Worm (Caenorhabditis elegans): ENCODE measurements around the gene F10E9.1.

Gene F10E9.1

DNA sequence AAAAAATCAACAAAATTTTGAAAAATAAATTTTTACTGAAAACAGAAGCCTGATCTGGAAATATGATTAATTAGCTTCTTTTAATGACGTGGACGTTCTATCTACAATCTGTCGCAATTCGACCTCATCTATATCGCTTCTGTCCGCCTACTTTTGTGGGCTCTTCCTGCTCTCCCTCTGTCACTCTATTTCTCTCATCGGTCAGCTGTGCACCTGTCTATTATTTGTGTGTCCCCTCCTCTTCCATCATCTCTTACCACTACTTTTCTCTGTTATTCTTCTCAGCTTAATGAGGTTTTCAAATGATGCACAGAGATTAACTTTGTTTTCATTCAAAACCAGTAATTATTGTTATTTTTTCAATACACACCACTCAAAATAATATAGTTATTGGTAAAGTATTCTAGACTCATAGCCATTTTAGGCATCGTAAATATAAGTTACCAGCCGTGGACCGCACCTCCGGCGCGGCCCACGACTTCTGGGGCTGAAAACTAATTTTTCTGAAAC, 23.8 kb upstream of the F10E9.1 start:
- no peak for TF ChIP-seq W03F9.2 (tag; optimal IDR thresholded peaks at IDR 0.05)

DNA sequence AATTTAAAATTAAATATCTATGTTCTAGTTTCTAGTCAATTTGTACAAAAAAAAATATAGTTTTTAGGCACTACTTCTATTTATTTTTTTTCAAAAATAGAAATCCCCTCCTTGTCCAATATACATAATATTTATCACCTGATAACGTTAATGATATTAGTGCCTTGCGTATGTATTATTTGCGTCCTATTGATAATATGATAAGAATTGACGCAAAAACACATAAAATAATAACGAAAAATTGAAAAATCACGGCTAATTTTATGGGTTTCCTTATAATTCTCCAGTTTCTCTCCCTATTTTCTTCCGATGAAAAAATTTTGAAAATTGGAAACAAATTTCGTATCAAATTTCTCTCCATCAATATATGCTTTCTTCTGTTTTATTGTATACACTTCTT, 23.2 kb upstream of the F10E9.1 start:
- TF ChIP-seq dao-5 (tag; optimal IDR thresholded peaks at IDR 0.05): no peak
- TF ChIP-seq W03F9.2 (tag; optimal IDR thresholded peaks at IDR 0.05): no peak
- TF ChIP-seq him-1 (tag; optimal IDR thresholded peaks at IDR 0.05): no peak

- TF ChIP-seq him-1 (tag; optimal IDR thresholded peaks at IDR 0.05) (no peak), dao-5 (tag; optimal IDR thresholded peaks at IDR 0.05) (no peak), W03F9.2 (tag; optimal IDR thresholded peaks at IDR 0.05) (no peak)
These were observed 22.0 kb upstream of the F10E9.1 start for ce11 chrIII:8300860-8301396.

ce11 chrIII:8303440-8303839, 19.5 kb upstream of the F10E9.1 start:
- TF ChIP-seq W03F9.2 (tag; optimal IDR thresholded peaks at IDR 0.05) (no peak), dao-5 (tag; optimal IDR thresholded peaks at IDR 0.05) (no peak), him-1 (tag; optimal IDR thresholded peaks at IDR 0.05) (no peak)

DNA sequence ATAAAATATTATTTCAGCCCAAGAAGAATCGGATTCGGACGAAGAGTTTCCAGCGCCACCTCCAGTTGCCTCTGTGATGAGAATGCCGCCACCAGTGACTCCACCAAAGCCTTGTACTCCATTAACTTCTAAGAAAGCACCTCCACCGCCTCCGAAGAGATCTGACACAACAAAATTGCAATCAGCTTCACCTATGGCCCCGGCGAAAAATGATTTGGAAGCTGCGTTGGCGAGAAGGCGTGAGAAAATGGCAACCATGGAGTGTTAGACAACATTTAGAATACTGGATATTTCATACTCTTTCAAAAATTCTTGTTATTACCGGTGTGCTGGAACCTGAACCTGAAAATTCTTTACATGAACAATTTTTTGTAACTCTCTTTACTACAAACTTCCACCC, 17.7 kb upstream of the F10E9.1 start:
- TF ChIP-seq W03F9.2 (tag; optimal IDR thresholded peaks at IDR 0.05): no peak
- TF ChIP-seq dao-5 (tag; optimal IDR thresholded peaks at IDR 0.05): no peak
- TF ChIP-seq him-1 (tag; optimal IDR thresholded peaks at IDR 0.05): no peak

DNA sequence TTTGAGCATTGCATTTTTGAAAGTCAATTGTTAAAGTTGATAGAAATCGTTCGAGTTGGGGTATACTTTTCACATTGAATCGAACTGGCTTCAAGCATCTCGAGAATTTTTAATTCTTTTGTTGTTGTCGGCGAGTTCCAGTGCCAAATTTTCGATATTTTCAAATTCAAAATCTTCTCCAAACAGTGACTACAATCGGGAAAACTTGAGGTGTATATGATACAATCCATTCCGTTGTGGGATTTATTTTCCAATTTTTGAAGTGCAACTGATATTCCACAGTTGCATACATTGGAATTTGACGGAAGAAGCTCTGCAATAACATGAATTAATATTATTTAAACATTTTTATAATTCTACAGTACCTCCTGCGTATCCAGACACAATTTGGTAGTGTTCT, 17.1 kb upstream of the F10E9.1 start:
- TF ChIP-seq dao-5 (tag; optimal IDR thresholded peaks at IDR 0.05) (no peak), W03F9.2 (tag; optimal IDR thresholded peaks at IDR 0.05) (no peak), him-1 (tag; optimal IDR thresholded peaks at IDR 0.05) (no peak)

DNA sequence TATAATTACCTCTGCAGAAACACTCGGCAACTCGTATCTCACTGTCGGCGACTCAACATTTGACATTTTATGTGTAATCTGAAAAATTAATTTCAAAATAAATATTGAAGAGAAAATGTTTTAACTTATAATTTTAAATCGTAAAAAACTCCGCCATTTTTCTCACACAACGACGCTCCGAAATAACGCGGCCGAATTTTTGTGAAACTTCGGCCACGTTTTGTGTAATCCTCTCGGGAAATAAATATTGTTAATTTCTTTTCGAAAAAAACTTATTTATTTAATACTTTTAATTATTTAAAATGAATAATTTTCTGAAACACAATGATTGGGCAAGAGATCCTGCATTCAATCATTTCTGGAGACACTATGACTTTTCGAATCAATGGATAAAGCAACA, 15.6 kb upstream of the F10E9.1 start, which contains the start of the genes F10E9.7 and F10E9.5:
Gene F10E9.7 (minus strand): TSS at position 86 of the 400 bp plus-strand sequence.
Gene F10E9.5 (plus strand): TSS at position 237 of the 400 bp plus-strand sequence.
- TF ChIP-seq W03F9.2 (tag; optimal IDR thresholded peaks at IDR 0.05) (peak; percentile 96), him-1 (tag; optimal IDR thresholded peaks at IDR 0.05) (peak; percentile 65), dao-5 (tag; optimal IDR thresholded peaks at IDR 0.05) (no peak)

ce11 chrIII:8308238-8308637, 14.7 kb upstream of the F10E9.1 start, which contains the start of gene F10E9.4:
Gene F10E9.4 (plus strand): TSS chrIII:8308538.
- TF ChIP-seq dao-5 (tag; optimal IDR thresholded peaks at IDR 0.05) (no peak), him-1 (tag; optimal IDR thresholded peaks at IDR 0.05) (no peak), W03F9.2 (tag; optimal IDR thresholded peaks at IDR 0.05) (no peak)

ce11 chrIII:8310239-8311057, 12.5 kb upstream of the F10E9.1 start, which contains the start of gene F10E9.3:
Gene F10E9.3 (plus strand): TSS chrIII:8311007.
- no peak for TF ChIP-seq him-1 (tag; optimal IDR thresholded peaks at IDR 0.05)
- TF ChIP-seq dao-5 (tag; optimal IDR thresholded peaks at IDR 0.05): no peak
- no peak for TF ChIP-seq W03F9.2 (tag; optimal IDR thresholded peaks at IDR 0.05)

ce11 chrIII:8312393-8312792, 10.6 kb upstream of the F10E9.1 start, which contains the start of gene F10E9.2:
Gene F10E9.2 (plus strand): TSS chrIII:8312693.
- TF ChIP-seq him-1 (tag; optimal IDR thresholded peaks at IDR 0.05) (no peak), W03F9.2 (tag; optimal IDR thresholded peaks at IDR 0.05) (no peak), dao-5 (tag; optimal IDR thresholded peaks at IDR 0.05) (no peak)

- TF ChIP-seq W03F9.2 (tag; optimal IDR thresholded peaks at IDR 0.05) (no peak), him-1 (tag; optimal IDR thresholded peaks at IDR 0.05) (no peak), dao-5 (tag; optimal IDR thresholded peaks at IDR 0.05) (no peak)
These were observed 4.5 kb upstream of the F10E9.1 start, which contains the start of gene sas-4 for ce11 chrIII:8318488-8318887. Gene sas-4 (minus strand): TSS chrIII:8318588.

- no peak for TF ChIP-seq him-1 (tag; optimal IDR thresholded peaks at IDR 0.05)
- TF ChIP-seq W03F9.2 (tag; optimal IDR thresholded peaks at IDR 0.05): peak; percentile 80
These were observed 3.9 kb upstream of the F10E9.1 start, which contains the start of gene F10E9.11 for ce11 chrIII:8319100-8319499. Gene F10E9.11 (minus strand): TSS chrIII:8319260.

DNA sequence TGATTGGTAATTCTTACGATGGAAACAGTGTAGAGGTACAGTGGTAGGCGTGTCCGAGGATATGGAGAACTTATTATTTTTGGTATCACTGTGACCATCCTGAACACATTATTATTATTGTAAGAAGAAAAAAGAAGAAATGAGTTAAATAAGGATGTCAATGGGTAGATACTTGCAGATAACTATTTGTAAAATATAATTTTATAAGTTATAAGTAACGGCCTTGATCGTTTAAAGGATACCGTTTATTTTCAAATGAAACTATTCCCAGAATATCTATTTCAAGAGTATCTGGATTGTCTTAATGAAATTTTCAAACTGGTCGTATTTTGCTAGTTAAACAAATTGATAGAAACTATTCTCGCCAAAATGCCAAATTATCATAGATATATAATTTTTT, 2.8 kb upstream of the F10E9.1 start, which contains the start of gene F10E9.10:
Gene F10E9.10 (minus strand): TSS at position 101 of the 400 bp plus-strand sequence.
- TF ChIP-seq W03F9.2 (tag; optimal IDR thresholded peaks at IDR 0.05) (no peak), dao-5 (tag; optimal IDR thresholded peaks at IDR 0.05) (no peak), him-1 (tag; optimal IDR thresholded peaks at IDR 0.05) (no peak)

- no peak for TF ChIP-seq W03F9.2 (tag; optimal IDR thresholded peaks at IDR 0.05)
- no peak for TF ChIP-seq him-1 (tag; optimal IDR thresholded peaks at IDR 0.05)
- no peak for TF ChIP-seq dao-5 (tag; optimal IDR thresholded peaks at IDR 0.05)
These were observed 1.7 kb upstream of the F10E9.1 start for ce11 chrIII:8321225-8321624.

Measured in whole organism, L4/young adult.